Worm (Caenorhabditis elegans) whole organism, midembryonic: Measurements from ENCODE around the gene M70.1.

Source experiments
- cog-1 ChIP-seq: sonication (generic microtip); optimal IDR thresholded peaks from 2 replicates; lab custom pipeline; 2016; ENCODE audit warnings: missing genetic modification characterization, missing compliant biosample characterization
- flt-1 ChIP-seq: fragments of 200-800 bp; sonication (Bioruptor generic); IDR thresholded peaks from 2 replicates; pipeline ENCODE4 v1.3.6; 2022; ENCODE audit warnings: missing genetic modification characterization, missing compliant biosample characterization
- klf-2 ChIP-seq: fragments of 200-800 bp; sonication (Bioruptor generic); conservative IDR thresholded peaks from 2 replicates; pipeline ENCODE4 v1.3.6; 2022; ENCODE audit warnings: missing genetic modification reagents, missing genetic modification characterization, missing compliant biosample characterization
- med-1 ChIP-seq: sonication (generic microtip); optimal IDR thresholded peaks from 2 replicates; lab custom pipeline; 2017; ENCODE audit warnings: missing genetic modification characterization, mild to moderate bottlenecking, missing compliant biosample characterization, antibody characterized with exemption, missing genetic modification reagents; ENCODE audit not compliant: insufficient read depth
- ref-1 ChIP-seq: fragments of 200-800 bp; sonication (Bioruptor generic); conservative IDR thresholded peaks from 2 replicates; pipeline ENCODE4 v1.3.6; 2022; ENCODE audit warnings: missing genetic modification reagents, missing genetic modification characterization, missing compliant biosample characterization
- tab-1 ChIP-seq: fragments of 200-800 bp; sonication (Bioruptor generic); IDR thresholded peaks from 2 replicates; pipeline ENCODE4 v1.3.6; 2022; ENCODE audit warnings: missing genetic modification characterization, missing compliant biosample characterization
- ztf-23 ChIP-seq: fragments of 200-800 bp; sonication (Bioruptor generic); IDR thresholded peaks from 2 replicates; pipeline ENCODE4 v1.3.6; 2022; ENCODE audit warnings: missing genetic modification reagents, missing genetic modification characterization, missing compliant biosample characterization
- ztf-29 ChIP-seq: fragments of 200-800 bp; sonication (Bioruptor generic); IDR thresholded peaks from 2 replicates; pipeline ENCODE4 v1.3.6; 2022; ENCODE audit warnings: missing genetic modification reagents, missing genetic modification characterization, missing compliant biosample characterization

ce11 chrIV:2235983-2236382 is 9.7 kb upstream of the M70.1 start:
- TF ChIP-seq ztf-29 (GFP tag; lab: Robert Waterston, UW) (no peak), med-1 (no peak), flt-1 (GFP tag; lab: Robert Waterston, UW) (no peak), ref-1 (no peak), tab-1 (no peak), cog-1 (no peak), ztf-23 (GFP tag; lab: Robert Waterston, UW) (no peak), klf-2 (no peak)
